Worm (Caenorhabditis elegans): ENCODE measurements around the gene mig-23.

DNA sequence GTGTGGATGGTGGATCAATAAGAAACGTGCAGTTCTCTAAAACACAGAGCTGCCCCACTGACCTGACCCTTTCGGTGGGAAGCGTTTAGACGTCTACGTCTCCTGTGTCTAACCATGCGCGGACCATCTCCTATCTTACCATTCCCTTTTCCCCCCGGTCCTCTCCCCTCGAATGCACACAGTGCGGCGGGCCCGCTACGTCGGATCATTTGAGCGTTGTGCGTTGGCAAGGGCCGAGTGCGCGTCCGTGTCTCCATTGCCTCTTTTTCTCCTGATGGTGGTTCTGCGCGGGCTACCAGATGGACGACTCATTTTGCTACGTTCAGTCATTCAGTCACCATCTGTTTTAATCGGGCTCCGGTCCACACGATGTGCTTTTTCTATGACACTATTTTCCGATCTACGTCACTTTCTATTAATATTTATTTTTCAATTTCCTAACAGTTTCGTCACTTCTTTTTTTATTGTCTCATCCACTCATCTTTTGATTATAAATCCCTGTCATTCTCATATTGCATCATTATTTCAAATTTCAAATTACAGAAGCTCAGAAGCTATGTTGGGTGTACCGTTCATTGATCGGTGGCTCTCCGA lies 47.0 kb upstream of the mig-23 start, which contains the start of gene inx-3:
- no peak for TF ChIP-seq lsy-2 (tag; optimal IDR thresholded peaks at IDR 0.05)
- no peak for TF ChIP-seq snpc-4 (tag; optimal IDR thresholded peaks at IDR 0.05)
- TF ChIP-seq elt-1 (tag; optimal IDR thresholded peaks at IDR 0.05; ENCODE audit: borderline replicate concordance, insufficient read depth) = no peak
- TF ChIP-seq unc-39 (tag; optimal IDR thresholded peaks at IDR 0.05) = no peak
- TF ChIP-seq pha-4 (tag; optimal IDR thresholded peaks at IDR 0.05) = no peak
- TF ChIP-seq mep-1 (tag; optimal IDR thresholded peaks at IDR 0.05) = no peak
- no peak for TF ChIP-seq sem-2 (GFP tag; optimal IDR thresholded peaks at IDR 0.05)
- peak; percentile 3 for TF ChIP-seq unc-120 (tag; optimal IDR thresholded peaks at IDR 0.05; ENCODE audit: poor library complexity, severe bottlenecking)
- no peak for TF ChIP-seq ces-1 (GFP tag; optimal IDR thresholded peaks at IDR 0.05)
- TF ChIP-seq nhr-2 (tag; optimal IDR thresholded peaks at IDR 0.05) = no peak
